Worm (Caenorhabditis elegans) whole organism, L4/young adult: ENCODE results near the gene D2096.9.

ENCODE experiments used
- W03F9.2 ChIP-seq: fragments of 150-350 bp; optimal IDR thresholded peaks from 2 replicates; lab custom pipeline; 2014; ENCODE audit warnings: missing biosample characterization, missing genetic modification characterization
- dao-5 ChIP-seq: sonication (generic microtip); optimal IDR thresholded peaks from 2 replicates; lab custom pipeline; 2016; ENCODE audit warnings: missing genotype, missing genetic modification characterization, moderate library complexity, missing compliant biosample characterization
- him-1 ChIP-seq: sonication (generic microtip); optimal IDR thresholded peaks from 2 replicates; lab custom pipeline; 2016; ENCODE audit warnings: missing genotype, missing genetic modification reagents, missing genetic modification characterization, missing compliant biosample characterization

- no peak for TF ChIP-seq dao-5 (tag; lab: Kevin White, UChicago)
- TF ChIP-seq W03F9.2 (tag; lab: Kevin White, UChicago): no peak
- no peak for TF ChIP-seq him-1
These were observed 48.4 kb downstream of the D2096.9 start, which contains the start of gene his-32 for ce11 chrIV:8333988-8334863.
